Worm (Caenorhabditis elegans): ENCODE results near the gene clec-10.
A peak's percentile ranks its signal among the peaks of the same experiment; 100 is the strongest.

Gene clec-10

DNA sequence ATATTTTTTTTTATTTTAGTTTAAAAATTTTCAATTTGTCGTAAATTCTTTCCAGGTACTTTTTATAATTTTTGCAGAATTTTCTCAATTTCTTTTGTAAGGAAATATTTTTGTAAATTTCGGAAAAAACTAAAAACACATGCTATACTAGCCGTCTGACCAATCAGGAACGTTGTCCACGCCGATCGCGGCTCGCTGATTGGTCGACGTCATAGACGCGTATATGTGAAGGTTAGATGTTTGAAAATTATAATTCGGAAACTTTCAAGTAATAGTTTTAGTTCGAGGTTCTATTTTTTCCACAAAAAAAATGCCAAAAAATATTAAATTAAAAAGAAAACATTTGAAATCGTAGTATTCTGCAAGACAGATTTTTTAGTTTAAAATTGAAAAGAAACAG lies 30.2 kb upstream of the clec-10 start:
- peak; percentile 44 for TF ChIP-seq nfya-1 (tag; optimal IDR thresholded peaks at IDR 0.05; ENCODE audit: insufficient read depth)
- no peak for TF ChIP-seq pha-4 (tag; optimal IDR thresholded peaks at IDR 0.05)

DNA sequence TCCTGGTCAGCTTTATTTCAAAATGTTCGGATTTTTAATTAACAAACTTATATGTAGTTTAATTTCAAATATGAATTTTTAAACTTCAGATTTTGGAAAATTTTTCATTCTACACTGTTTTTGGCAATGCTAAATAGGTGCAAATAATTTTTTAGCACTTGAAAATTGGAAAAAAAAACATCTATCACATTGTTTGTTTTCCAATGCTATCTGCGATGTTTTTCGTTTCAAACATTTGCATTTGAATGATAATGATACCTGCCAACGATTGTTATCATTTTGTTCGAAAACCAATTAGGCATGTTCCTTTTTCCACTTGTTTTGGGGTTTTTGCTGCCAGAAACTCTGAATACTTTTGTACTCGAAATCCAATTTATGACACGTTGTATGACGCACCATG lies 27.5 kb upstream of the clec-10 start, which contains the start of gene C03H5.4:
TSS of gene C03H5.4 (plus strand) at position 301 of the 400 bp plus-strand sequence.
- TF ChIP-seq ama-1 (optimal IDR thresholded peaks at IDR 0.05) (no peak), aly-2 (tag; optimal IDR thresholded peaks at IDR 0.05) (no peak), pha-4 (tag; optimal IDR thresholded peaks at IDR 0.05) (no peak), skn-1 (tag; optimal IDR thresholded peaks at IDR 0.05) (no peak), unc-62 (GFP tag; optimal IDR thresholded peaks at IDR 0.05) (no peak), nhr-43 (tag; optimal IDR thresholded peaks at IDR 0.05; ENCODE audit: poor library complexity, severe bottlenecking) (no peak), jun-1 (tag; optimal IDR thresholded peaks at IDR 0.05) (no peak), elt-1 (tag; optimal IDR thresholded peaks at IDR 0.05) (no peak), pqm-1 (tag; optimal IDR thresholded peaks at IDR 0.05) (no peak), ceh-82 (tag; optimal IDR thresholded peaks at IDR 0.05) (no peak), egl-27 (tag; optimal IDR thresholded peaks at IDR 0.05) (no peak), nhr-25 (tag; optimal IDR thresholded peaks at IDR 0.05) (no peak)

DNA sequence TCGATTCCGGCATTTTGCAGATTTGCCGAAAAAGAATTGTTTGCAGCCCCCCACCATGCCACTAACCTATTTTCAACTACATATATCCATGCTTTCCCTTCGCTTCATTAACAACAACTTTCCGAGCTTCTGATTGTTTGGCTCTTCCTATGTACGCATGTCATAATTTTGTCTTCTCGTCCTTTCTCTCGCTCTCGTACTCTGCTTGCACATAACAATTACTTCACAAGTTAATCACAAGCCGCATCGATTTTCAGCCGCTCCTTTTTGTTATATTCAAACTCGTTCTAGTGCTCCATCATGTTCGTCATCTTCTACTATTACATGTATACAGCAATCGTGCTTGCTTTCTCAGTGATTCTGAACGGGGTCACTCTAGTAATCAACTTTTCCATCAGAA lies 24.1 kb upstream of the clec-10 start, which contains the start of gene C03H5.9:
TSS of gene C03H5.9 (plus strand) at position 301 of the 400 bp plus-strand sequence.
- TF ChIP-seq sea-2 (GFP tag; optimal IDR thresholded peaks at IDR 0.05): no peak
- TF ChIP-seq ceh-9 (tag; optimal IDR thresholded peaks at IDR 0.05): no peak
- TF ChIP-seq eor-1 (tag; optimal IDR thresholded peaks at IDR 0.05): no peak
- TF ChIP-seq pha-4 (tag; optimal IDR thresholded peaks at IDR 0.05): no peak
- no peak for TF ChIP-seq nhr-28 (tag; optimal IDR thresholded peaks at IDR 0.05)

DNA sequence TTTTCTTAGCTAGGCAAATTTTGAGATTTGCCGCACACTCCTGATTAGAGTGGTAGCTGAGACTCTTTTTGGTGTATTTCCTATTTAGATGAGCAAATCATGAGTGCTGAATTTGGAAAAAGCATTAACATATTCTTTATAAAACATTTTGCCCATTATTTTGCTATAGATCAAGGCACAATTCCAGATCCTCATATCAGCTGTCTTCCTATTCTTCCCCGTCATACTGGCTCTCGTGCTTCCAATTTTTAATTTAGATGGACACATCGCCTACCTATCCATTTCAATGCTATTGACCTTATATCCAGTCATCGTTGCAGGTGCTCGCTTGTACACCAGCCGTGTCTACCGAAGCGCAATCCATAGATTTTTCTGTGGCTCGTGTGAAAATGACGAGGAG lies 22.5 kb upstream of the clec-10 start, which contains the start of gene C03H5.7:
TSS of gene C03H5.7 (plus strand) at position 301 of the 400 bp plus-strand sequence.
- TF ChIP-seq hmg-11 (tag; optimal IDR thresholded peaks at IDR 0.05) (no peak), mdl-1 (tag; optimal IDR thresholded peaks at IDR 0.05) (no peak), fos-1 (tag; optimal IDR thresholded peaks at IDR 0.05) (no peak), fkh-2 (tag; optimal IDR thresholded peaks at IDR 0.05) (no peak), elt-3 (tag; optimal IDR thresholded peaks at IDR 0.05) (no peak), daf-12 (tag; optimal IDR thresholded peaks at IDR 0.05) (no peak), nhr-43 (tag; optimal IDR thresholded peaks at IDR 0.05; ENCODE audit: poor library complexity, severe bottlenecking) (no peak), ceh-28 (tag; optimal IDR thresholded peaks at IDR 0.05) (no peak), R02D3.7 (tag; optimal IDR thresholded peaks at IDR 0.05) (no peak), nhr-67 (tag; optimal IDR thresholded peaks at IDR 0.05) (no peak), ceh-16 (tag; optimal IDR thresholded peaks at IDR 0.05) (no peak), ZK546.5 (tag; optimal IDR thresholded peaks at IDR 0.05) (no peak), fkh-10 (GFP tag; optimal IDR thresholded peaks at IDR 0.05) (no peak), nhr-23 (tag; optimal IDR thresholded peaks at IDR 0.05) (no peak), nhr-12 (tag; optimal IDR thresholded peaks at IDR 0.05) (no peak), nhr-76 (tag; optimal IDR thresholded peaks at IDR 0.05) (no peak)

DNA sequence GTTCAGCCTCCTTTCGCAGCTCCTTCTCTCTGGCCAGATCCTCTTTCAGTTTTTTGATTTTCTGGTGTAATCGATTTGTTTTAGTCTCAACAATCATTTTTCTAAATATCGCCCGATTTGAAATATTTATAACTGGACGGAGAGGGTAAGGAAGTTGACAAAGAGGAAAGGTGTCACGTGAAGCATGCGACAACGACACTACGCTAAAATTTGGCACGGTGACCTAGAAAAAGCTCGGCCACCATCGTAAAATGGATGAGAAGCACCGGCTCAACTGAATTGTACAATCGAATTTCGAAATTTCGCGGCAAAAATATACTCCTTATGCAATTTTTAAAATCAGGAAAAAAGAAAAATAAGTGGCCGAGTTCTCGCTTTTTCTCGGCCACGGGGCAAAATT lies 17.2 kb upstream of the clec-10 start, which contains the start of gene C03H5.5:
TSS of gene C03H5.5 (minus strand) at position 101 of the 400 bp plus-strand sequence.
- TF ChIP-seq tbx-2 (tag; optimal IDR thresholded peaks at IDR 0.05): no peak
- no peak for TF ChIP-seq elt-3 (tag; optimal IDR thresholded peaks at IDR 0.05)
- no peak for TF ChIP-seq ceh-82 (tag; optimal IDR thresholded peaks at IDR 0.05)
- TF ChIP-seq R02D3.7 (tag; optimal IDR thresholded peaks at IDR 0.05): no peak
- no peak for TF ChIP-seq ama-1 (optimal IDR thresholded peaks at IDR 0.05)
- no peak for TF ChIP-seq nhr-76 (tag; optimal IDR thresholded peaks at IDR 0.05)
- no peak for TF ChIP-seq pqm-1 (tag; optimal IDR thresholded peaks at IDR 0.05)
- TF ChIP-seq nhr-12 (tag; optimal IDR thresholded peaks at IDR 0.05): no peak
- no peak for TF ChIP-seq fkh-2 (tag; optimal IDR thresholded peaks at IDR 0.05)
- no peak for TF ChIP-seq nhr-77 (tag; optimal IDR thresholded peaks at IDR 0.05)
- no peak for TF ChIP-seq ceh-28 (tag; optimal IDR thresholded peaks at IDR 0.05)
- no peak for TF ChIP-seq ZK546.5 (tag; optimal IDR thresholded peaks at IDR 0.05)
- no peak for TF ChIP-seq hmg-11 (tag; optimal IDR thresholded peaks at IDR 0.05)
- TF ChIP-seq eor-1 (tag; optimal IDR thresholded peaks at IDR 0.05): no peak
- no peak for TF ChIP-seq sea-2 (GFP tag; optimal IDR thresholded peaks at IDR 0.05)
- TF ChIP-seq snpc-4 (tag; optimal IDR thresholded peaks at IDR 0.05): no peak

Data from whole organism, L3 larva.